Worm (Caenorhabditis elegans): ENCODE data around the gene F46C5.4.

The F46C5.4 gene

DNA sequence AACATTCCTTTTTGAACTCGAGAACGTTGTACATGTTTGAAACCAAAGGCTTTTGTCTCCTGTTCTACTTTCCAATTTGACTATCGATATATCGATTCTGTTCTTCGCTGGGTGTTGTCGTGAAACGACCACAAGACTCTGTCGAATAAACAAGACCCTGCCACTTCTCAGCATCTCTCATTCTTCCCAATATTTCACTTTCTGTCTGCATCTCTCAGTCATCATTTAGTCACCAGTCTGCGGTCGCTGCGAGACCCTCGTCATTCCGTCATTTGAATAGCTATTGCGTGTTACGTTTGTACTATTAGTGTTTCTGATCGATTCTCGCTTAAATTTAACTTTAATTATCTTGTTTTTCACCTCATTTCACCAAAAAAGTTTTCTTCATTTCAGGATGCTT is 48.5 kb upstream of the F46C5.4 start (continued):
- TF ChIP-seq fkh-6 (tag; optimal IDR thresholded peaks at IDR 0.05) = no peak
- peak; percentile 97 for TF ChIP-seq unc-55 (GFP tag; optimal IDR thresholded peaks at IDR 0.05)
- peak; percentile 33 for TF ChIP-seq pha-2 (tag; optimal IDR thresholded peaks at IDR 0.05)
- no peak for TF ChIP-seq ahr-1 (tag; optimal IDR thresholded peaks at IDR 0.05)
- no peak for TF ChIP-seq tbx-7 (tag; optimal IDR thresholded peaks at IDR 0.05)
- TF ChIP-seq ceh-14 (tag; optimal IDR thresholded peaks at IDR 0.05) = peak; percentile 67
- TF ChIP-seq nfya-1 (tag; optimal IDR thresholded peaks at IDR 0.05) = peak; percentile 94
- peak; percentile 91 for TF ChIP-seq ceh-48 (tag; optimal IDR thresholded peaks at IDR 0.05)
- peak; percentile 55 for TF ChIP-seq ama-1 (optimal IDR thresholded peaks at IDR 0.05)
- TF ChIP-seq T23F11.4 (GFP tag; optimal IDR thresholded peaks at IDR 0.05) = no peak
- TF ChIP-seq Y22D7AL.16 (tag; optimal IDR thresholded peaks at IDR 0.05) = no peak
- peak; percentile 50 for TF ChIP-seq tbx-2 (tag; optimal IDR thresholded peaks at IDR 0.05)
- TF ChIP-seq pag-3 (tag; optimal IDR thresholded peaks at IDR 0.05; ENCODE audit: borderline replicate concordance) = no peak
- TF ChIP-seq pqm-1 (tag; optimal IDR thresholded peaks at IDR 0.05) = no peak
- no peak for TF ChIP-seq fax-1 (tag; optimal IDR thresholded peaks at IDR 0.05)
- TF ChIP-seq K02D7.2 (tag; optimal IDR thresholded peaks at IDR 0.05) = no peak
- no peak for TF ChIP-seq che-1 (tag; optimal IDR thresholded peaks at IDR 0.05)
- peak; percentile 75 for TF ChIP-seq dve-1 (tag; optimal IDR thresholded peaks at IDR 0.05)
- TF ChIP-seq ceh-6 (GFP tag; optimal IDR thresholded peaks at IDR 0.05) = no peak

DNA sequence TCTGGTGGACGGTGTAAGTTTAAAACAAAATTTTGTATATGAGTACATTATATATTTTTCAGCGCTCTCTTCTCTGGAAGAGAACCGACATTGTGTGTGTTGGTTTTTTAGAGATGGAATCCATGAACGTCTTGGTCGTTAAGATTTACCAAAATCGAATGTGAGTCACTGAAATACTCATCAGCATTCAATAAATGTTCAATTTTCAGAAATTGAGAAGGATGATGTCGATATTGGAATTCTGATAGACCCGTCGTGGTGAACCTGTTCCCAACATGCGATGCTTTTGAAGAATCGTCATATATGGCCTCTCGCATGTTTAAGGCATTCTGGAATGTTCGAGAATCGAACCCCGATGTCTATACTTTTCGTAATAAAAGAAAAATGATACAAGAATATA is 47.1 kb upstream of the F46C5.4 start:
- no peak for TF ChIP-seq npax-4 (tag; optimal IDR thresholded peaks at IDR 0.05)
- TF ChIP-seq madf-2 (tag; optimal IDR thresholded peaks at IDR 0.05) = no peak
- no peak for TF ChIP-seq hlh-8 (tag; optimal IDR thresholded peaks at IDR 0.05)
- TF ChIP-seq nhr-11 (tag; optimal IDR thresholded peaks at IDR 0.05) = no peak
- no peak for TF ChIP-seq nhr-232 (tag; optimal IDR thresholded peaks at IDR 0.05)
- no peak for TF ChIP-seq pha-4 (tag; optimal IDR thresholded peaks at IDR 0.05)
- TF ChIP-seq dmd-4 (tag; optimal IDR thresholded peaks at IDR 0.05; ENCODE audit: borderline replicate concordance) = no peak
- no peak for TF ChIP-seq ceh-31 (tag; optimal IDR thresholded peaks at IDR 0.05)
- no peak for TF ChIP-seq ceh-18 (tag; optimal IDR thresholded peaks at IDR 0.05)
- TF ChIP-seq C08G9.2 (tag; optimal IDR thresholded peaks at IDR 0.05) = no peak
- no peak for TF ChIP-seq lim-6 (tag; optimal IDR thresholded peaks at IDR 0.05)
- no peak for TF ChIP-seq gmeb-2 (tag; optimal IDR thresholded peaks at IDR 0.05)
- no peak for TF ChIP-seq sox-2 (GFP tag; IDR thresholded peaks at IDR 0.05)
- no peak for TF ChIP-seq ceh-48 (tag; optimal IDR thresholded peaks at IDR 0.05)
- TF ChIP-seq unc-42 (tag; optimal IDR thresholded peaks at IDR 0.05) = no peak
- no peak for TF ChIP-seq elt-2 (tag; optimal IDR thresholded peaks at IDR 0.05)

- TF ChIP-seq ceh-48 (tag; optimal IDR thresholded peaks at IDR 0.05) (no peak), ceh-2 (tag; optimal IDR thresholded peaks at IDR 0.05) (no peak), pag-3 (tag; optimal IDR thresholded peaks at IDR 0.05; ENCODE audit: borderline replicate concordance) (no peak), ttx-3 (tag; optimal IDR thresholded peaks at IDR 0.05) (no peak), ztf-16 (tag; optimal IDR thresholded peaks at IDR 0.05) (no peak), K02D7.2 (tag; optimal IDR thresholded peaks at IDR 0.05) (no peak), sdc-2 (tag; optimal IDR thresholded peaks at IDR 0.05) (no peak), K09A11.1 (tag; optimal IDR thresholded peaks at IDR 0.05; ENCODE audit: insufficient read depth) (no peak), elt-2 (tag; optimal IDR thresholded peaks at IDR 0.05) (peak; percentile 31), pha-2 (tag; optimal IDR thresholded peaks at IDR 0.05) (no peak), ceh-6 (GFP tag; optimal IDR thresholded peaks at IDR 0.05) (no peak), ceh-31 (tag; optimal IDR thresholded peaks at IDR 0.05) (no peak), C38D4.7 (GFP tag; optimal IDR thresholded peaks at IDR 0.05) (no peak), pros-1 (tag; optimal IDR thresholded peaks at IDR 0.05) (no peak), unc-3 (GFP tag; conservative IDR thresholded peaks at IDR 0.05) (no peak), unc-3 (tag; optimal IDR thresholded peaks at IDR 0.05) (no peak), nhr-232 (tag; optimal IDR thresholded peaks at IDR 0.05) (no peak), ama-1 (optimal IDR thresholded peaks at IDR 0.05) (peak; percentile 75), ref-2 (tag; optimal IDR thresholded peaks at IDR 0.05) (no peak), ceh-18 (tag; optimal IDR thresholded peaks at IDR 0.05) (no peak), T23F11.4 (GFP tag; optimal IDR thresholded peaks at IDR 0.05) (no peak), tbx-7 (tag; optimal IDR thresholded peaks at IDR 0.05) (no peak), ceh-19 (GFP tag; optimal IDR thresholded peaks at IDR 0.05) (no peak), fax-1 (tag; optimal IDR thresholded peaks at IDR 0.05) (no peak), ceh-24 (tag; optimal IDR thresholded peaks at IDR 0.05) (no peak), odd-2 (tag; optimal IDR thresholded peaks at IDR 0.05) (no peak), ceh-45 (GFP tag; IDR thresholded peaks at IDR 0.05) (0 out of 2 replicates have a peak, but pooled peaks have one; percentile 12)
Measured at ce11 chrII:8789828-8790558, 45.9 kb upstream of the F46C5.4 start, which contains the start of gene F07H5.13. F07H5.13 (plus strand) TSS chrII:8790557.

Measured in whole organism, late embryonic.